2 worm cellular contexts compared by ENCODE assay signal in genomic region chrV:14423268-14423667, ce11.
TF ChIP-seq lines count a peak whose summit lies in the region.

rpoa-12 (minus strand) TSS chrV:14423304.

TF ChIP-seq in whole organism, L1 larva, 84 proteins besides CTCF, POLR2A, EP300 and RAD21 (continued from another document):
- no peak for TF ChIP-seq aha-1 (tag; optimal IDR thresholded peaks at IDR 0.05; lab: Kevin White, UChicago)
- peak; percentile 94 for TF ChIP-seq skn-1 (tag; optimal IDR thresholded peaks at IDR 0.05; lab: Kevin White, UChicago)
- no peak for TF ChIP-seq efl-3 (GFP tag; optimal IDR thresholded peaks at IDR 0.05; lab: Kevin White, UChicago)
- TF ChIP-seq unc-98 (GFP tag; IDR thresholded peaks at IDR 0.05; lab: Robert Waterston, UW), result 0 out of 2 replicates have a peak, but pooled peaks have one; percentile 44
- no peak for TF ChIP-seq nhr-237 (tag; optimal IDR thresholded peaks at IDR 0.05; lab: Kevin White, UChicago)
- peak in 1 of 3 experiments; percentile 24 for TF ChIP-seq ceh-82 (tag; optimal IDR thresholded peaks at IDR 0.05; lab: Kevin White, UChicago)
- TF ChIP-seq nhr-90 (tag; optimal IDR thresholded peaks at IDR 0.05; lab: Kevin White, UChicago; ENCODE audit: poor library complexity), result peak; percentile 49
- TF ChIP-seq dpl-1 (GFP tag; optimal IDR thresholded peaks at IDR 0.05; lab: Kevin White, UChicago), result peak; percentile 37 to 51 (median 38)
- TF ChIP-seq nhr-47 (tag; optimal IDR thresholded peaks at IDR 0.05; lab: Kevin White, UChicago), result peak; percentile 67
- no peak for TF ChIP-seq elt-3 (tag; optimal IDR thresholded peaks at IDR 0.05; lab: Kevin White, UChicago)
- TF ChIP-seq mep-1 (tag; optimal IDR thresholded peaks at IDR 0.05; lab: Kevin White, UChicago), result no peak
- no peak for TF ChIP-seq nhr-12 (tag; optimal IDR thresholded peaks at IDR 0.05; lab: Kevin White, UChicago)
- TF ChIP-seq lsy-2 (tag; optimal IDR thresholded peaks at IDR 0.05; lab: Kevin White, UChicago), result peak; percentile 27 to 71
- no peak for TF ChIP-seq mab-9 (GFP tag; IDR thresholded peaks at IDR 0.05; lab: Robert Waterston, UW)
- TF ChIP-seq nhr-11 (tag; optimal IDR thresholded peaks at IDR 0.05; lab: Kevin White, UChicago), result no peak
- TF ChIP-seq Y116A8C.19 (tag; optimal IDR thresholded peaks at IDR 0.05; lab: Kevin White, UChicago; ENCODE audit: borderline replicate concordance), result no peak
- no peak for TF ChIP-seq irx-1 (tag; optimal IDR thresholded peaks at IDR 0.05; lab: Kevin White, UChicago)
- no peak for TF ChIP-seq zag-1 (tag; optimal IDR thresholded peaks at IDR 0.05; lab: Kevin White, UChicago)
- peak; percentile 42 for TF ChIP-seq rnt-1 (tag; optimal IDR thresholded peaks at IDR 0.05; lab: Kevin White, UChicago)
- TF ChIP-seq lin-13 (GFP tag; optimal IDR thresholded peaks at IDR 0.05; lab: Kevin White, UChicago), result peak; percentile 12
- TF ChIP-seq swsn-7 (tag; optimal IDR thresholded peaks at IDR 0.05; lab: Kevin White, UChicago), result peak; percentile 29
- no peak for TF ChIP-seq fkh-10 (GFP tag; optimal IDR thresholded peaks at IDR 0.05; lab: Kevin White, UChicago)
- peak; percentile 27 for TF ChIP-seq F16B12.6 (tag; optimal IDR thresholded peaks at IDR 0.05; lab: Kevin White, UChicago)
- TF ChIP-seq nhr-71 (tag; optimal IDR thresholded peaks at IDR 0.05; lab: Kevin White, UChicago), result peak; percentile 62
- TF ChIP-seq vab-15 (tag; optimal IDR thresholded peaks at IDR 0.05; lab: Kevin White, UChicago), result peak; percentile 50
- TF ChIP-seq xbp-1 (tag; optimal IDR thresholded peaks at IDR 0.05; lab: Kevin White, UChicago), result peak; percentile 55
- no peak for TF ChIP-seq C04F5.9 (tag; optimal IDR thresholded peaks at IDR 0.05; lab: Kevin White, UChicago)
- no peak for TF ChIP-seq elt-2 (tag; optimal IDR thresholded peaks at IDR 0.05; lab: Kevin White, UChicago)
- no peak for TF ChIP-seq C34B4.2 (tag; optimal IDR thresholded peaks at IDR 0.05; lab: Kevin White, UChicago)
- TF ChIP-seq sptf-1 (tag; optimal IDR thresholded peaks at IDR 0.05; lab: Kevin White, UChicago), result no peak
- TF ChIP-seq ceh-90 (tag; optimal IDR thresholded peaks at IDR 0.05; lab: Kevin White, UChicago), result peak; percentile 25
- no peak for TF ChIP-seq hlh-4 (tag; optimal IDR thresholded peaks at IDR 0.05; lab: Kevin White, UChicago)
- TF ChIP-seq sup-37 (GFP tag; optimal IDR thresholded peaks at IDR 0.05; lab: Kevin White, UChicago), result no peak
- TF ChIP-seq nhr-20 (tag; optimal IDR thresholded peaks at IDR 0.05; lab: Kevin White, UChicago), result peak; percentile 56
- TF ChIP-seq pax-3 (tag; optimal IDR thresholded peaks at IDR 0.05; lab: Kevin White, UChicago), result peak; percentile 92
- peak; percentile 29 for TF ChIP-seq sox-4 (tag; optimal IDR thresholded peaks at IDR 0.05; lab: Kevin White, UChicago)
- TF ChIP-seq alr-1 (tag; optimal IDR thresholded peaks at IDR 0.05; lab: Kevin White, UChicago; ENCODE audit: borderline replicate concordance), result no peak
- peak; percentile 52 to 58 for TF ChIP-seq efl-1 (optimal IDR thresholded peaks at IDR 0.05; lab: Kevin White, UChicago)
- TF ChIP-seq efl-1 (GFP tag; optimal IDR thresholded peaks at IDR 0.05 in 1 of 2; lab: Kevin White, UChicago), result peak; percentile 50 to 78
- TF ChIP-seq ama-1 (optimal IDR thresholded peaks at IDR 0.05; lab: Kevin White, UChicago), result no peak
- peak; percentile 59 for TF ChIP-seq C16A3.4 (tag; optimal IDR thresholded peaks at IDR 0.05; lab: Kevin White, UChicago)
- no peak for TF ChIP-seq mdl-1 (tag; optimal IDR thresholded peaks at IDR 0.05; lab: Kevin White, UChicago)
- TF ChIP-seq nhr-76 (tag; optimal IDR thresholded peaks at IDR 0.05; lab: Kevin White, UChicago), result no peak
- no peak for TF ChIP-seq ceh-8 (GFP tag; optimal IDR thresholded peaks at IDR 0.05; lab: Kevin White, UChicago)
- TF ChIP-seq egl-27 (tag; optimal IDR thresholded peaks at IDR 0.05; lab: Kevin White, UChicago), result no peak
- no peak for TF ChIP-seq unc-86 (tag; optimal IDR thresholded peaks at IDR 0.05; lab: Kevin White, UChicago)
- peak; percentile 53 for TF ChIP-seq lin-14 (GFP tag; optimal IDR thresholded peaks at IDR 0.05; lab: Kevin White, UChicago)
- peak; percentile 31 for TF ChIP-seq lin-15B (tag; optimal IDR thresholded peaks at IDR 0.05; lab: Kevin White, UChicago)
- 0 out of 2 replicates have a peak, but pooled peaks have one; percentile 5 for TF ChIP-seq nhr-19 (GFP tag; conservative IDR thresholded peaks at IDR 0.05; lab: Robert Waterston, UW)
- TF ChIP-seq nhr-28 (tag; optimal IDR thresholded peaks at IDR 0.05; lab: Kevin White, UChicago), result no peak
- no peak for TF ChIP-seq ets-5 (GFP tag; IDR thresholded peaks at IDR 0.05; lab: Robert Waterston, UW)

TF ChIP-seq in whole organism, L2 larva, 48 proteins besides CTCF, POLR2A, EP300 and RAD21 (continued from another document):
- TF ChIP-seq ama-1 (optimal IDR thresholded peaks at IDR 0.05; lab: Kevin White, UChicago) (no peak), Y55F3AM.14 (GFP tag; optimal IDR thresholded peaks at IDR 0.05; lab: Kevin White, UChicago) (no peak), ZK546.5 (tag; optimal IDR thresholded peaks at IDR 0.05; lab: Kevin White, UChicago) (no peak), nhr-129 (tag; optimal IDR thresholded peaks at IDR 0.05; lab: Kevin White, UChicago) (peak; percentile 59), nhr-21 (tag; optimal IDR thresholded peaks at IDR 0.05; lab: Kevin White, UChicago) (no peak), ceh-82 (tag; optimal IDR thresholded peaks at IDR 0.05; lab: Kevin White, UChicago) (no peak)
